Worm (Caenorhabditis elegans): ENCODE results near the gene dmsr-11.

dmsr-11 gene

DNA sequence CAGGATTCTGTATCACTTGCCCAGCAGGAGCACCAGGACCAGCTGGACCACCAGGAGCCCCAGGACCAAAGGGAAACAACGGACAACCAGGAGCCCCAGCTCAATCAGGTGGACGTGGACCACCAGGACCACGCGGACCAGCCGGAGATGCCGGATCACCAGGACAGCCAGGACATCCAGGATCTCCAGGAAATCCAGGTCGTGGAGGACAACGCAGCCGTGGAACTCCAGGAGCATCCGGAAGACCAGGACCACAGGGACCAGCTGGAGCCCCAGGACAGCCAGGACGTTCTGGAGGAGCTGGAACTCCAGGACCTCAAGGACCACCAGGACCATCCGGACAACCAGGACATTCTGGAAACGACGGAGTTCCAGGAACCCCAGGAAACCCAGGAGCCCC, 32.1 kb upstream of the dmsr-11 start:
- no peak for TF ChIP-seq alr-1 (tag; optimal IDR thresholded peaks at IDR 0.05; ENCODE audit: borderline replicate concordance)
- no peak for TF ChIP-seq sptf-1 (tag; optimal IDR thresholded peaks at IDR 0.05)
- TF ChIP-seq elt-3 (tag; optimal IDR thresholded peaks at IDR 0.05), result no peak
- TF ChIP-seq sup-37 (GFP tag; optimal IDR thresholded peaks at IDR 0.05), result no peak
- TF ChIP-seq hpl-2 (GFP tag; optimal IDR thresholded peaks at IDR 0.05), result no peak
- no peak for TF ChIP-seq efl-3 (GFP tag; optimal IDR thresholded peaks at IDR 0.05)

ce11 chrV:6835242-6835641, 31.4 kb upstream of the dmsr-11 start, which contains the start of the genes T15B7.14 and col-143:
Gene T15B7.14, minus strand, starts transcription at chrV:6835342.
Gene col-143, plus strand, starts transcription at chrV:6835635.
- no peak for TF ChIP-seq elt-2 (tag; optimal IDR thresholded peaks at IDR 0.05)
- no peak for TF ChIP-seq efl-1 (optimal IDR thresholded peaks at IDR 0.05)
- TF ChIP-seq efl-1 (GFP tag; optimal IDR thresholded peaks at IDR 0.05 in 1 of 2), result peak in 1 of 2 experiments; percentile 46

DNA sequence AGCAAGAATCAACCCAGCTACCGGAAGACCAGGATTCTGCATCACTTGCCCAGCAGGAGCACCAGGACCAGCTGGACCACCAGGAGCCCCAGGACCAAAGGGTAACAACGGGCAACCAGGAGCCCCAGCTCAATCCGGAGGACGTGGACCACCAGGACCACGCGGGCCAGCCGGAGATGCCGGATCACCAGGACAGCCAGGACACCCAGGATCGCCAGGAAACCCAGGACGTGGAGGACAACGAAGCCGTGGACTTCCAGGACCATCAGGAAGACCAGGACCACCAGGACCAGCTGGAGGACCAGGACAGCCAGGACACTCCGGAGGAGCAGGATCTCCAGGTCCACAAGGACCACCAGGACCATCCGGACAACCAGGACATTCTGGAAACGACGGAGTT, 27.6 kb upstream of the dmsr-11 start:
- TF ChIP-seq fkh-4 (tag; optimal IDR thresholded peaks at IDR 0.05; ENCODE audit: borderline replicate concordance) (no peak), ets-5 (GFP tag; IDR thresholded peaks at IDR 0.05) (no peak), mdl-1 (tag; optimal IDR thresholded peaks at IDR 0.05) (no peak), C04F5.9 (tag; optimal IDR thresholded peaks at IDR 0.05) (no peak), dpl-1 (GFP tag; optimal IDR thresholded peaks at IDR 0.05) (no peak), nhr-76 (tag; optimal IDR thresholded peaks at IDR 0.05) (no peak), sptf-1 (tag; optimal IDR thresholded peaks at IDR 0.05) (no peak), tbx-2 (tag; optimal IDR thresholded peaks at IDR 0.05) (no peak), lin-13 (GFP tag; optimal IDR thresholded peaks at IDR 0.05) (no peak)

- peak; percentile 64 for TF ChIP-seq lin-14 (GFP tag; optimal IDR thresholded peaks at IDR 0.05)
- TF ChIP-seq fos-1 (tag; optimal IDR thresholded peaks at IDR 0.05), result no peak
- peak; percentile 84 for TF ChIP-seq nhr-85 (tag)
- TF ChIP-seq nhr-20 (tag; optimal IDR thresholded peaks at IDR 0.05), result no peak
Measured at ce11 chrV:6830755-6831227, 26.9 kb upstream of the dmsr-11 start, which contains the start of gene col-142. Gene col-142, plus strand, starts transcription at chrV:6831177.

DNA sequence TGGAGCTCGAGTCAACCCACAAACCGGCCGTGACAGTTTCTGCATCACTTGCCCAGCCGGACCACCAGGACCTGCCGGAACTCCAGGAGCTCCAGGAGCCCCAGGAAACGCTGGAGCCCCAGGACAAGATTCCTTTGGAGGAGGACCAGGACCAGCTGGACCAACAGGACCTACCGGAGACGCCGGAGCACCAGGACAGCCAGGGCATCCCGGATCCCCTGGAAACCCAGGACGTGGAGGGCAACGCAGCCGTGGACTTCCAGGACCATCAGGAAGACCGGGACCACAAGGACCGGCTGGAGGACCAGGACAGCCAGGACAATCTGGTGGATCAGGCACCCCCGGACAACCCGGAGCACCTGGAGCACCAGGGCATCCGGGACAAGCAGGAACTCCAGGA, 26.2 kb upstream of the dmsr-11 start:
- peak; percentile 45 for TF ChIP-seq ceh-8 (GFP tag; optimal IDR thresholded peaks at IDR 0.05)
- TF ChIP-seq grh-1 (GFP tag; IDR thresholded peaks at IDR 0.05), result no peak

ce11 chrV:6829404-6829803, 25.5 kb upstream of the dmsr-11 start, which contains the start of gene col-141:
Gene col-141, plus strand, starts transcription at chrV:6829704.
- TF ChIP-seq efl-1 (optimal IDR thresholded peaks at IDR 0.05) (no peak), efl-1 (GFP tag; optimal IDR thresholded peaks at IDR 0.05 in 1 of 2) (peak in 1 of 2 experiments; percentile 9), isw-1 (GFP tag; IDR thresholded peaks at IDR 0.05) (no peak)

- TF ChIP-seq efl-1 (optimal IDR thresholded peaks at IDR 0.05), result no peak
- TF ChIP-seq efl-1 (GFP tag; optimal IDR thresholded peaks at IDR 0.05 in 1 of 2), result no peak
- TF ChIP-seq ztf-4 (tag; optimal IDR thresholded peaks at IDR 0.05), result no peak
- no peak for TF ChIP-seq xbp-1 (tag; optimal IDR thresholded peaks at IDR 0.05)
- TF ChIP-seq nhr-47 (tag; optimal IDR thresholded peaks at IDR 0.05), result no peak
- TF ChIP-seq ets-5 (GFP tag; IDR thresholded peaks at IDR 0.05), result no peak
- TF ChIP-seq sptf-1 (tag; optimal IDR thresholded peaks at IDR 0.05), result no peak
- no peak for TF ChIP-seq nhr-71 (tag; optimal IDR thresholded peaks at IDR 0.05)
- TF ChIP-seq mep-1 (tag; optimal IDR thresholded peaks at IDR 0.05), result no peak
- TF ChIP-seq egl-27 (tag; optimal IDR thresholded peaks at IDR 0.05), result no peak
- no peak for TF ChIP-seq fkh-8 (tag; optimal IDR thresholded peaks at IDR 0.05)
- TF ChIP-seq ceh-63 (GFP tag; optimal IDR thresholded peaks at IDR 0.05), result no peak
- TF ChIP-seq pag-3 (tag; optimal IDR thresholded peaks at IDR 0.05; ENCODE audit: borderline replicate concordance, insufficient read depth), result no peak
Measured at ce11 chrV:6828786-6829185, 24.9 kb upstream of the dmsr-11 start, which contains the start of gene dmsr-15. Gene dmsr-15, minus strand, starts transcription at chrV:6828886.
